Worm (Caenorhabditis elegans) whole organism, young adult: Measurements from ENCODE around the gene xbp-1.

ENCODE experiments used
- B0336.3 ChIP-seq: fragments of 200-800 bp; sonication (Bioruptor generic); IDR thresholded peaks from 2 replicates; pipeline ENCODE4 v1.3.6; 2022; ENCODE audit warnings: missing genetic modification characterization, missing compliant biosample characterization
- C06A6.2 ChIP-seq: fragments of 200-800 bp; sonication (Bioruptor generic); conservative IDR thresholded peaks from 2 replicates; pipeline ENCODE4 v1.3.6; 2022; ENCODE audit warnings: missing genetic modification characterization, missing compliant biosample characterization
- C17E4.6 ChIP-seq: fragments of 200-800 bp; sonication (Bioruptor generic); IDR thresholded peaks from 2 replicates; pipeline ENCODE4 v1.3.6; 2022; ENCODE audit warnings: missing genetic modification reagents, missing genetic modification characterization, missing compliant biosample characterization
- D2030.7 ChIP-seq: fragments of 200-800 bp; sonication (Bioruptor generic); IDR thresholded peaks from 2 replicates; pipeline ENCODE4 v1.3.6; 2022; ENCODE audit warnings: missing genetic modification reagents, missing genetic modification characterization, missing compliant biosample characterization
- F22D6.2 ChIP-seq: sonication (generic microtip); optimal IDR thresholded peaks from 2 replicates; lab custom pipeline; 2016; ENCODE audit warnings: mild to moderate bottlenecking, missing genetic modification characterization, missing compliant biosample characterization
- F52B5.7 ChIP-seq: sonication (generic microtip); optimal IDR thresholded peaks from 2 replicates; lab custom pipeline; 2016; ENCODE audit warnings: mild to moderate bottlenecking, missing genetic modification characterization, missing compliant biosample characterization
- K11D2.4 ChIP-seq: fragments of 200-800 bp; sonication (Bioruptor generic); IDR thresholded peaks from 2 replicates; pipeline ENCODE4 v1.3.6; 2022; ENCODE audit warnings: missing genetic modification reagents, missing genetic modification characterization, missing compliant biosample characterization
- Y53F4B.3 ChIP-seq: fragments of 200-800 bp; sonication (Bioruptor generic); IDR thresholded peaks from 2 replicates; pipeline ENCODE4 v1.3.6; 2022; ENCODE audit warnings: missing genetic modification reagents, missing genetic modification characterization, missing compliant biosample characterization
- Y79H2A.3 ChIP-seq: fragments of 200-800 bp; sonication (Bioruptor generic); conservative IDR thresholded peaks from 2 replicates; pipeline ENCODE4 v1.3.6; 2022; ENCODE audit warnings: missing genetic modification reagents, missing genetic modification characterization, missing compliant biosample characterization
- Y95B8A.8 ChIP-seq: fragments of 200-800 bp; sonication (Bioruptor generic); IDR thresholded peaks from 2 replicates; pipeline ENCODE4 v1.3.6; 2022; ENCODE audit warnings: missing genetic modification reagents, missing genetic modification characterization, missing compliant biosample characterization
- ZK185.1 ChIP-seq: sonication (generic microtip); optimal IDR thresholded peaks from 2 replicates; lab custom pipeline; 2016; ENCODE audit warnings: mild to moderate bottlenecking, missing genetic modification characterization, missing compliant biosample characterization; ENCODE audit not compliant: poor library complexity, severe bottlenecking
- aptf-3 ChIP-seq: fragments of 200-800 bp; sonication (Bioruptor generic); IDR thresholded peaks from 2 replicates; pipeline ENCODE4 v1.3.6; 2022; ENCODE audit warnings: missing genetic modification characterization, missing compliant biosample characterization
- attf-3 ChIP-seq: fragments of 200-800 bp; sonication (Bioruptor generic); conservative IDR thresholded peaks from 2 replicates; pipeline ENCODE4 v1.3.6; 2022; ENCODE audit warnings: missing genetic modification reagents, missing genetic modification characterization, missing compliant biosample characterization
- attf-5 ChIP-seq: fragments of 200-800 bp; sonication (Bioruptor generic); optimal IDR thresholded peaks from 2 replicates; lab custom pipeline; 2018; ENCODE audit warnings: mild to moderate bottlenecking, missing genetic modification characterization, missing compliant biosample characterization
- attf-6 ChIP-seq: fragments of 200-800 bp; sonication (Bioruptor generic); IDR thresholded peaks from 2 replicates; pipeline ENCODE4 v1.3.6; 2022; ENCODE audit warnings: missing genetic modification reagents, missing genetic modification characterization, missing compliant biosample characterization
- bed-2 ChIP-seq: fragments of 200-800 bp; sonication (Bioruptor generic); IDR thresholded peaks from 2 replicates; pipeline ENCODE4 v1.3.6; 2022; ENCODE audit warnings: missing genetic modification reagents, missing genetic modification characterization, missing compliant biosample characterization
- cebp-1 ChIP-seq, 2 experiments: fragments of 200-800 bp in 1 of 2; sonication (Bioruptor generic) in 1 of 2; sonication (generic microtip) in 1 of 2; IDR thresholded peaks in 1 of 2; optimal IDR thresholded peaks in 1 of 2; 2 replicates each; pipeline versions ENCODE4 v1.3.6 to Lab custom; 2017 to 2022; ENCODE audit warnings: missing compliant biosample characterization in 2 of 2, missing genetic modification characterization in 2 of 2, mild to moderate bottlenecking in 1 of 2, missing genetic modification reagents in 1 of 2, moderate library complexity in 1 of 2
- ceh-79 ChIP-seq: sonication (generic microtip); optimal IDR thresholded peaks from 2 replicates; lab custom pipeline; 2017; ENCODE audit warnings: mild to moderate bottlenecking, missing genetic modification characterization, missing compliant biosample characterization
- ceh-91 ChIP-seq: fragments of 200-800 bp; sonication (Bioruptor generic); IDR thresholded peaks from 2 replicates; pipeline ENCODE4 v1.3.6; 2022; ENCODE audit warnings: missing genetic modification reagents, missing genetic modification characterization, missing compliant biosample characterization
- egl-44 ChIP-seq: fragments of 200-800 bp; sonication (Bioruptor generic); IDR thresholded peaks from 2 replicates; pipeline ENCODE4 v1.3.6; 2022; ENCODE audit warnings: missing genetic modification reagents, missing genetic modification characterization, missing compliant biosample characterization
- him-1 ChIP-seq: sonication (generic microtip); optimal IDR thresholded peaks from 2 replicates; lab custom pipeline; 2016; ENCODE audit warnings: missing genotype, missing genetic modification reagents, missing genetic modification characterization, missing compliant biosample characterization
- hrde-1 ChIP-seq: sonication (generic microtip); optimal IDR thresholded peaks from 2 replicates; lab custom pipeline; 2016; ENCODE audit warnings: missing genetic modification characterization, mild to moderate bottlenecking, missing compliant biosample characterization, moderate library complexity, missing genotype, missing genetic modification reagents, borderline replicate concordance
- lag-1 ChIP-seq: fragments of 200-800 bp; sonication (Bioruptor generic); IDR thresholded peaks from 2 replicates; pipeline ENCODE4 v1.3.6; 2022; ENCODE audit warnings: missing genetic modification reagents, missing genetic modification characterization, missing compliant biosample characterization
- let-607 ChIP-seq, 2 experiments: fragments of 200-800 bp in 1 of 2; sonication (Bioruptor generic) in 1 of 2; sonication (generic microtip) in 1 of 2; optimal IDR thresholded peaks; 2 replicates each; lab custom pipeline; 2016 to 2018; ENCODE audit warnings: mild to moderate bottlenecking in 2 of 2, missing compliant biosample characterization in 2 of 2, missing genetic modification characterization in 2 of 2, moderate library complexity in 2 of 2, missing genotype in 1 of 2
- lin-54 ChIP-seq: fragments of 200-800 bp; sonication (Bioruptor generic); optimal IDR thresholded peaks from 2 replicates; lab custom pipeline; 2018; ENCODE audit warnings: mild to moderate bottlenecking, missing genetic modification characterization, missing compliant biosample characterization
- lir-1 ChIP-seq: fragments of 200-800 bp; sonication (Bioruptor generic); conservative IDR thresholded peaks from 2 replicates; pipeline ENCODE4 v1.3.6; 2022; ENCODE audit warnings: missing genetic modification reagents, missing genetic modification characterization, missing compliant biosample characterization
- lsl-1 ChIP-seq: fragments of 200-800 bp; sonication (Bioruptor generic); optimal IDR thresholded peaks from 2 replicates; lab custom pipeline; 2018; ENCODE audit warnings: mild to moderate bottlenecking, missing genetic modification characterization, moderate library complexity, missing compliant biosample characterization
- madf-6 ChIP-seq: fragments of 200-800 bp; sonication (Bioruptor generic); IDR thresholded peaks from 2 replicates; pipeline ENCODE4 v1.3.6; 2022; ENCODE audit warnings: missing genetic modification reagents, missing genetic modification characterization, missing compliant biosample characterization
- mel-28 ChIP-seq: sonication (generic microtip); optimal IDR thresholded peaks from 2 replicates; lab custom pipeline; 2016; ENCODE audit warnings: borderline replicate concordance, mild to moderate bottlenecking, missing genetic modification characterization, missing compliant biosample characterization
- nfya-1 ChIP-seq: sonication (generic microtip); optimal IDR thresholded peaks from 2 replicates; lab custom pipeline; 2017; ENCODE audit warnings: antibody characterized with exemption, missing compliant biosample characterization, missing genetic modification characterization, borderline replicate concordance; ENCODE audit not compliant: insufficient read depth
- nfyb-1 ChIP-seq: fragments of 200-800 bp; sonication (Bioruptor generic); IDR thresholded peaks from 2 replicates; pipeline ENCODE4 v1.3.6; 2022; ENCODE audit warnings: missing genetic modification reagents, missing genetic modification characterization, missing compliant biosample characterization
- nhr-120 ChIP-seq: fragments of 200-800 bp; sonication (Bioruptor generic); IDR thresholded peaks from 2 replicates; pipeline ENCODE4 v1.3.6; 2022; ENCODE audit warnings: missing genetic modification characterization, missing compliant biosample characterization
- nhr-27 ChIP-seq: fragments of 200-800 bp; sonication (Bioruptor generic); optimal IDR thresholded peaks from 2 replicates; lab custom pipeline; 2018; ENCODE audit warnings: mild to moderate bottlenecking, missing genetic modification characterization, moderate library complexity, missing compliant biosample characterization
- pbrm-1 ChIP-seq: fragments of 200-800 bp; sonication (Bioruptor generic); IDR thresholded peaks from 2 replicates; pipeline ENCODE4 v1.3.6; 2022; ENCODE audit warnings: missing genetic modification reagents, missing genetic modification characterization, missing compliant biosample characterization
- sdz-38 ChIP-seq: sonication (generic microtip); optimal IDR thresholded peaks from 2 replicates; lab custom pipeline; 2016; ENCODE audit warnings: missing genotype, missing genetic modification characterization, missing compliant biosample characterization
- snpc-1.1 ChIP-seq: sonication (generic microtip); optimal IDR thresholded peaks from 2 replicates; lab custom pipeline; 2017; ENCODE audit warnings: missing genetic modification characterization, mild to moderate bottlenecking, missing compliant biosample characterization, antibody characterized with exemption, moderate library complexity, missing genotype, missing genetic modification reagents; ENCODE audit not compliant: insufficient read depth
- snpc-1.3 ChIP-seq: sonication (generic microtip); optimal IDR thresholded peaks from 2 replicates; lab custom pipeline; 2017; ENCODE audit warnings: missing genetic modification characterization, mild to moderate bottlenecking, missing compliant biosample characterization, antibody characterized with exemption, moderate library complexity, missing genotype, missing genetic modification reagents; ENCODE audit not compliant: insufficient read depth
- snpc-3.4 ChIP-seq: sonication (generic microtip); optimal IDR thresholded peaks from 2 replicates; lab custom pipeline; 2017; ENCODE audit warnings: missing genetic modification characterization, mild to moderate bottlenecking, missing compliant biosample characterization, antibody characterized with exemption, moderate library complexity, missing genotype, missing genetic modification reagents
- snpc-4 ChIP-seq, 5 experiments: fragments of 150-350 bp in 1 of 5; sonication (generic microtip) in 4 of 5; optimal IDR thresholded peaks; 2 replicates each; lab custom pipeline; 2014 to 2018; ENCODE audit warnings: missing genetic modification characterization in 5 of 5, missing biosample characterization in 3 of 5, antibody characterized with exemption in 2 of 5, mild to moderate bottlenecking in 2 of 5, missing compliant biosample characterization in 2 of 5, missing genotype in 2 of 5, moderate library complexity in 2 of 5, missing genetic modification reagents in 1 of 5
- tbp1 ChIP-seq: fragments of 200-800 bp; sonication (Bioruptor generic); optimal IDR thresholded peaks from 2 replicates; lab custom pipeline; 2018; ENCODE audit warnings: mild to moderate bottlenecking, missing genetic modification characterization, missing compliant biosample characterization
- tlf-1 ChIP-seq: fragments of 200-800 bp; sonication (Bioruptor generic); optimal IDR thresholded peaks from 2 replicates; lab custom pipeline; 2018; ENCODE audit warnings: mild to moderate bottlenecking, missing genetic modification characterization, missing compliant biosample characterization
- unc-130 ChIP-seq: sonication (generic microtip); optimal IDR thresholded peaks from 2 replicates; lab custom pipeline; 2016; ENCODE audit warnings: missing genetic modification reagents, missing genetic modification characterization, missing compliant biosample characterization
- xnd-1 ChIP-seq: sonication (generic microtip); optimal IDR thresholded peaks from 2 replicates; lab custom pipeline; 2016; ENCODE audit warnings: missing genotype, missing genetic modification reagents, missing genetic modification characterization, missing compliant biosample characterization
- zim-3 ChIP-seq: sonication (generic microtip); optimal IDR thresholded peaks from 2 replicates; lab custom pipeline; 2017; ENCODE audit warnings: mild to moderate bottlenecking, missing genetic modification characterization, moderate library complexity, missing compliant biosample characterization
- ztf-22 ChIP-seq: fragments of 200-800 bp; sonication (Bioruptor generic); optimal IDR thresholded peaks from 2 replicates; lab custom pipeline; 2018; ENCODE audit warnings: mild to moderate bottlenecking, missing genetic modification characterization, moderate library complexity, missing compliant biosample characterization

The xbp-1 gene

DNA sequence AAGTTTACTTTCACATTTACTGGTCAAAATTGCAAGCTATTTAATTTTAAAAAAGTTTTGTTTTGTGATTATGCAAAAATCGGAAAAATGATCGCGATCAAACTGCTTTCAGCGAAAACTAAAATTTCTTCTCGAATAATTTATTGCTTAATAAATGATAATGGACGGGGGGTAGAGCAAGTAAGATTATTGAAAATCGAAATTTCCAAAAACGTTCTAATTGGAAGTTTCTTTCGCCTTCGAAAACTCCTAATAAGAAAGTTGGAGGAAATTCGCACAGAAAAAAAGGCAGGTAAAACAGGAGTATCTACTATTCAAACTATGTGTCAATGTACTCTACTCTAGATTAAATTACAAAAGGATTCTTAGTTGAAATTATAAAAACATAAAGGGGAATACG lies 21.4 kb upstream of the xbp-1 start (continued):
- no peak for TF ChIP-seq C17E4.6 (GFP tag; lab: Robert Waterston, UW)
- no peak for TF ChIP-seq snpc-4 (GFP tag; optimal IDR thresholded peaks at IDR 0.05; lab: Kevin White, UChicago)
- peak in 3 of 4 experiments; percentile 9 to 49 (median 48) for TF ChIP-seq snpc-4 (tag; optimal IDR thresholded peaks at IDR 0.05; lab: Kevin White, UChicago)
- TF ChIP-seq ceh-79, result peak; percentile 69
- TF ChIP-seq let-607 (tag; optimal IDR thresholded peaks at IDR 0.05; lab: Kevin White, UChicago), result peak in 1 of 2 experiments; percentile 11
- TF ChIP-seq F22D6.2, result no peak
- no peak for TF ChIP-seq nhr-27
- peak; percentile 47; the same call in 1 of the 2 replicates for TF ChIP-seq nfyb-1 (GFP tag; lab: Robert Waterston, UW)
- peak; percentile 47 for TF ChIP-seq tbp1 (GFP tag; lab: Kevin White, UChicago)
- TF ChIP-seq egl-44 (GFP tag; lab: Robert Waterston, UW), result no peak
- TF ChIP-seq B0336.3 (GFP tag; lab: Robert Waterston, UW), result peak; percentile 69
- peak; percentile 63 for TF ChIP-seq snpc-1.1 (tag; lab: Kevin White, UChicago)
- TF ChIP-seq lag-1, result no peak
- TF ChIP-seq xnd-1 (tag; lab: Kevin White, UChicago), result peak; percentile 52
- peak; percentile 52 for TF ChIP-seq lin-54 (GFP tag; lab: Kevin White, UChicago)
- peak; percentile 23 for TF ChIP-seq snpc-3.4
- TF ChIP-seq lir-1, result no peak
- TF ChIP-seq D2030.7, result peak; percentile 63
- no peak for TF ChIP-seq attf-5 (GFP tag; lab: Kevin White, UChicago)
- no peak for TF ChIP-seq C06A6.2
- 0 out of 2 replicates have a peak, but pooled peaks have one; percentile 29 for TF ChIP-seq attf-6 (GFP tag; lab: Robert Waterston, UW)
- no peak for TF ChIP-seq mel-28 (tag; lab: Kevin White, UChicago)
- no peak for TF ChIP-seq sdz-38
- peak; percentile 92 for TF ChIP-seq hrde-1 (tag; lab: Kevin White, UChicago)
- no peak for TF ChIP-seq attf-3 (GFP tag; lab: Robert Waterston, UW)
- TF ChIP-seq bed-2 (GFP tag; lab: Robert Waterston, UW), result no peak
- TF ChIP-seq Y79H2A.3 (GFP tag; lab: Robert Waterston, UW), result 0 out of 2 replicates have a peak, but pooled peaks have one; percentile 44
- TF ChIP-seq madf-6 (GFP tag; lab: Robert Waterston, UW), result peak; percentile 68
- TF ChIP-seq K11D2.4 (GFP tag; lab: Robert Waterston, UW), result no peak
- TF ChIP-seq snpc-1.3 (tag; lab: Kevin White, UChicago), result peak; percentile 77
- TF ChIP-seq pbrm-1 (GFP tag; lab: Robert Waterston, UW), result 0 out of 2 replicates have a peak, but pooled peaks have one; percentile 36
- TF ChIP-seq zim-3 (tag; lab: Kevin White, UChicago), result peak; percentile 63
- no peak for TF ChIP-seq cebp-1 (GFP tag; IDR thresholded peaks at IDR 0.05; lab: Robert Waterston, UW)
- TF ChIP-seq cebp-1 (tag; optimal IDR thresholded peaks at IDR 0.05; lab: Kevin White, UChicago), result peak; percentile 41
- TF ChIP-seq ztf-22 (GFP tag; lab: Kevin White, UChicago), result no peak
- TF ChIP-seq Y53F4B.3 (GFP tag; lab: Robert Waterston, UW), result no peak
- no peak for TF ChIP-seq ZK185.1 (tag; lab: Kevin White, UChicago)
- no peak for TF ChIP-seq F52B5.7 (tag; lab: Kevin White, UChicago)
- peak; percentile 69 for TF ChIP-seq unc-130 (GFP tag; lab: Kevin White, UChicago)
- TF ChIP-seq aptf-3 (GFP tag; lab: Robert Waterston, UW), result peak; percentile 76; the same call in 1 of the 2 replicates
- TF ChIP-seq ceh-91 (GFP tag; lab: Robert Waterston, UW), result no peak
- peak; percentile 63 for TF ChIP-seq him-1
- peak; percentile 72 for TF ChIP-seq tlf-1
- TF ChIP-seq Y95B8A.8 (GFP tag; lab: Robert Waterston, UW), result 0 out of 2 replicates have a peak, but pooled peaks have one; percentile 15
- peak; percentile 41 for TF ChIP-seq lsl-1 (GFP tag; lab: Kevin White, UChicago)
- no peak for TF ChIP-seq nhr-120 (GFP tag; lab: Robert Waterston, UW)
- TF ChIP-seq nfya-1 (tag; lab: Kevin White, UChicago), result no peak
